Worm (Caenorhabditis elegans) whole organism, late embryonic: ENCODE measurements around the gene spp-21.

ENCODE experiments used
- T23F11.4 ChIP-seq: fragments of 200-800 bp; sonication (Bioruptor generic); optimal IDR thresholded peaks from 2 replicates; lab custom pipeline; 2018; ENCODE audit warnings: mild to moderate bottlenecking, missing genetic modification characterization, missing compliant biosample characterization
- ama-1 ChIP-seq: fragments of 150-350 bp; optimal IDR thresholded peaks from 2 replicates; lab custom pipeline; 2014
- ceh-30 ChIP-seq: fragments of 150-350 bp; optimal IDR thresholded peaks from 2 replicates; lab custom pipeline; 2014; ENCODE audit warnings: missing biosample characterization, missing genetic modification characterization
- ceh-48 ChIP-seq: sonication (generic microtip); optimal IDR thresholded peaks from 2 replicates; lab custom pipeline; 2016; ENCODE audit warnings: missing genetic modification characterization, inconsistent platforms, missing compliant biosample characterization
- elt-4 ChIP-seq: sonication (generic microtip); optimal IDR thresholded peaks from 2 replicates; lab custom pipeline; 2016; ENCODE audit warnings: missing genetic modification characterization, missing compliant biosample characterization
- eyg-1 ChIP-seq: sonication (generic microtip); optimal IDR thresholded peaks from 2 replicates; lab custom pipeline; 2016; ENCODE audit warnings: missing genotype, missing genetic modification characterization, missing compliant biosample characterization
- gmeb-2 ChIP-seq: sonication (generic microtip); optimal IDR thresholded peaks from 2 replicates; lab custom pipeline; 2016; ENCODE audit warnings: missing genetic modification characterization, inconsistent platforms, missing compliant biosample characterization
- mec-3 ChIP-seq: sonication (generic microtip); optimal IDR thresholded peaks from 2 replicates; lab custom pipeline; 2016; ENCODE audit warnings: borderline replicate concordance, missing genetic modification characterization, missing compliant biosample characterization
- nhr-11 ChIP-seq: fragments of 150-350 bp; optimal IDR thresholded peaks from 2 replicates; lab custom pipeline; 2014; ENCODE audit warnings: missing biosample characterization, missing genetic modification characterization
- pha-2 ChIP-seq: sonication (generic microtip); optimal IDR thresholded peaks from 2 replicates; lab custom pipeline; 2017; ENCODE audit warnings: mild to moderate bottlenecking, missing genetic modification characterization, missing compliant biosample characterization
- pha-4 ChIP-seq: fragments of 150-350 bp; optimal IDR thresholded peaks from 2 replicates; lab custom pipeline; 2018; ENCODE audit warnings: missing biosample characterization, missing genetic modification reagents, missing genetic modification characterization
- syd-9 ChIP-seq: sonication (generic microtip); optimal IDR thresholded peaks from 2 replicates; lab custom pipeline; 2016; ENCODE audit warnings: mild to moderate bottlenecking, missing genetic modification characterization, moderate library complexity, missing compliant biosample characterization
- unc-55 ChIP-seq: sonication (generic microtip); optimal IDR thresholded peaks from 2 replicates; lab custom pipeline; 2017; ENCODE audit warnings: missing biosample characterization, missing genetic modification reagents, missing genetic modification characterization

- TF ChIP-seq T23F11.4 (GFP tag; lab: Kevin White, UChicago) (no peak), syd-9 (tag; lab: Kevin White, UChicago) (no peak), elt-4 (no peak), pha-2 (no peak), mec-3 (tag; lab: Kevin White, UChicago) (no peak), unc-55 (GFP tag; lab: Kevin White, UChicago) (no peak), ceh-30 (no peak), ama-1 (lab: Kevin White, UChicago) (no peak), nhr-11 (no peak), pha-4 (tag; lab: Kevin White, UChicago) (no peak), eyg-1 (no peak), ceh-48 (no peak), gmeb-2 (tag; lab: Kevin White, UChicago) (no peak)
Measured at ce11 chrX:11468814-11469213, 21.1 kb upstream of the spp-21 start.
